Worm (Caenorhabditis elegans) whole organism, L1 larva: Measurements from ENCODE around the gene acd-3.

Source experiments
- C16A3.4 ChIP-seq: fragments of 150-350 bp; optimal IDR thresholded peaks from 2 replicates; lab custom pipeline; 2014; ENCODE audit warnings: missing biosample characterization, missing genetic modification characterization
- F16B12.6 ChIP-seq: fragments of 150-350 bp; optimal IDR thresholded peaks from 2 replicates; lab custom pipeline; 2014; ENCODE audit warnings: missing biosample characterization, missing genetic modification characterization
- alr-1 ChIP-seq: fragments of 200-800 bp; sonication (Bioruptor generic); optimal IDR thresholded peaks from 2 replicates; lab custom pipeline; 2018; ENCODE audit warnings: borderline replicate concordance, mild to moderate bottlenecking, missing genetic modification characterization, missing compliant biosample characterization
- ama-1 ChIP-seq: fragments of 150-350 bp; optimal IDR thresholded peaks from 2 replicates; lab custom pipeline; 2014
- ceh-63 ChIP-seq: fragments of 200-800 bp; sonication (Bioruptor generic); optimal IDR thresholded peaks from 2 replicates; lab custom pipeline; 2018; ENCODE audit warnings: mild to moderate bottlenecking, missing genetic modification characterization, missing compliant biosample characterization
- ceh-8 ChIP-seq: fragments of 200-800 bp; sonication (Bioruptor generic); optimal IDR thresholded peaks from 2 replicates; lab custom pipeline; 2018; ENCODE audit warnings: mild to moderate bottlenecking, missing genetic modification characterization, moderate library complexity, missing compliant biosample characterization
- ceh-88 ChIP-seq: fragments of 200-800 bp; sonication (Bioruptor generic); IDR thresholded peaks from 2 replicates; pipeline ENCODE4 v1.3.6; 2022; ENCODE audit warnings: missing genetic modification characterization, missing compliant biosample characterization
- ces-1 ChIP-seq: fragments of 150-350 bp; optimal IDR thresholded peaks from 2 replicates; lab custom pipeline; 2014; ENCODE audit warnings: missing biosample characterization, missing genetic modification reagents, missing genetic modification characterization
- dpl-1 ChIP-seq, 3 experiments: fragments of 150-350 bp in 2 of 3; sonication (generic microtip) in 1 of 3; optimal IDR thresholded peaks; 2 replicates each; lab custom pipeline; 2014 to 2017; ENCODE audit warnings: missing biosample characterization in 3 of 3, missing genetic modification characterization in 3 of 3, missing genetic modification reagents in 3 of 3
- dsc-1 ChIP-seq: sonication (generic microtip); optimal IDR thresholded peaks from 2 replicates; lab custom pipeline; 2016; ENCODE audit warnings: mild to moderate bottlenecking, missing genetic modification characterization, missing compliant biosample characterization
- egl-27 ChIP-seq, 2 experiments: fragments of 150-350 bp in 1 of 2; sonication (generic microtip); optimal IDR thresholded peaks; 3 replicates each; lab custom pipeline; 2017 to 2018; ENCODE audit warnings: missing biosample characterization in 2 of 2, missing genetic modification characterization in 2 of 2, missing genetic modification reagents in 2 of 2
- elt-2 ChIP-seq: sonication (generic microtip); optimal IDR thresholded peaks from 2 replicates; lab custom pipeline; 2016; ENCODE audit warnings: missing genetic modification characterization, mild to moderate bottlenecking, inconsistent platforms, missing compliant biosample characterization, missing genetic modification reagents
- ets-5 ChIP-seq: fragments of 200-800 bp; sonication (Bioruptor generic); IDR thresholded peaks from 2 replicates; pipeline ENCODE4 v1.3.6; 2022; ENCODE audit warnings: missing genetic modification characterization, missing compliant biosample characterization
- fkh-10 ChIP-seq: sonication (generic microtip); optimal IDR thresholded peaks from 2 replicates; lab custom pipeline; 2017; ENCODE audit warnings: missing biosample characterization, missing genetic modification reagents, missing genetic modification characterization
- fkh-8 ChIP-seq: sonication (generic microtip); optimal IDR thresholded peaks from 2 replicates; lab custom pipeline; 2016; ENCODE audit warnings: mild to moderate bottlenecking, missing genetic modification characterization, missing compliant biosample characterization
- hlh-17 ChIP-seq: fragments of 200-800 bp; sonication (Bioruptor generic); optimal IDR thresholded peaks from 2 replicates; lab custom pipeline; 2018; ENCODE audit warnings: missing genetic modification characterization, mild to moderate bottlenecking, missing compliant biosample characterization, moderate library complexity, borderline replicate concordance
- irx-1 ChIP-seq: sonication (generic microtip); optimal IDR thresholded peaks from 2 replicates; lab custom pipeline; 2016; ENCODE audit warnings: missing genetic modification characterization, missing compliant biosample characterization
- jun-1 ChIP-seq: fragments of 150-350 bp; optimal IDR thresholded peaks from 2 replicates; lab custom pipeline; 2014; ENCODE audit warnings: missing biosample characterization, missing genetic modification reagents, missing genetic modification characterization
- lin-14 ChIP-seq: fragments of 200-800 bp; sonication (Bioruptor generic); optimal IDR thresholded peaks from 2 replicates; lab custom pipeline; 2018; ENCODE audit warnings: mild to moderate bottlenecking, missing genetic modification characterization, moderate library complexity, missing compliant biosample characterization
- lin-15B ChIP-seq: fragments of 150-350 bp; sonication (generic microtip); optimal IDR thresholded peaks from 3 replicates; lab custom pipeline; 2014; ENCODE audit warnings: missing biosample characterization, missing genetic modification characterization
- lir-3 ChIP-seq: sonication (generic microtip); optimal IDR thresholded peaks from 2 replicates; lab custom pipeline; 2016; ENCODE audit warnings: mild to moderate bottlenecking, missing genetic modification characterization, moderate library complexity, missing compliant biosample characterization; ENCODE audit not compliant: poor library complexity
- lsy-2 ChIP-seq, 2 experiments: fragments of 150-350 bp; optimal IDR thresholded peaks; 2 replicates each; lab custom pipeline; 2014; ENCODE audit warnings: missing biosample characterization in 2 of 2, missing genetic modification characterization in 2 of 2
- mab-9 ChIP-seq: fragments of 200-800 bp; sonication (Bioruptor generic); IDR thresholded peaks from 2 replicates; pipeline ENCODE4 v1.3.6; 2022; ENCODE audit warnings: missing genetic modification reagents, missing genetic modification characterization, missing compliant biosample characterization
- mdl-1 ChIP-seq, 2 experiments: fragments of 150-350 bp; optimal IDR thresholded peaks; 2 replicates each; lab custom pipeline; 2014 to 2017; ENCODE audit warnings: missing biosample characterization in 2 of 2, missing genetic modification characterization in 2 of 2, inconsistent platforms in 1 of 2
- mef-2 ChIP-seq: fragments of 150-350 bp; optimal IDR thresholded peaks from 2 replicates; lab custom pipeline; 2014; ENCODE audit warnings: missing biosample characterization, missing genetic modification characterization
- nhr-11 ChIP-seq: fragments of 150-350 bp; optimal IDR thresholded peaks from 2 replicates; lab custom pipeline; 2014; ENCODE audit warnings: missing biosample characterization, missing genetic modification characterization
- nhr-19 ChIP-seq: fragments of 200-800 bp; sonication (Bioruptor generic); conservative IDR thresholded peaks from 2 replicates; pipeline ENCODE4 v1.3.6; 2022; ENCODE audit warnings: missing genetic modification characterization, missing compliant biosample characterization
- nhr-20 ChIP-seq: sonication (generic microtip); optimal IDR thresholded peaks from 2 replicates; lab custom pipeline; 2016; ENCODE audit warnings: mild to moderate bottlenecking, missing genetic modification characterization, missing compliant biosample characterization
- nhr-47 ChIP-seq: sonication (generic microtip); optimal IDR thresholded peaks from 2 replicates; lab custom pipeline; 2016; ENCODE audit warnings: mild to moderate bottlenecking, missing genetic modification characterization, moderate library complexity, missing compliant biosample characterization
- nhr-71 ChIP-seq: sonication (generic microtip); optimal IDR thresholded peaks from 2 replicates; lab custom pipeline; 2016; ENCODE audit warnings: mild to moderate bottlenecking, missing genetic modification characterization, moderate library complexity, missing compliant biosample characterization
- nhr-76 ChIP-seq: sonication (generic microtip); optimal IDR thresholded peaks from 2 replicates; lab custom pipeline; 2017; ENCODE audit warnings: missing biosample characterization, missing genetic modification characterization
- nhr-77 ChIP-seq: fragments of 150-350 bp; optimal IDR thresholded peaks from 2 replicates; lab custom pipeline; 2014; ENCODE audit warnings: missing biosample characterization, missing genetic modification characterization
- nhr-90 ChIP-seq: sonication (generic microtip); optimal IDR thresholded peaks from 2 replicates; lab custom pipeline; 2016; ENCODE audit warnings: mild to moderate bottlenecking, missing genetic modification characterization, missing compliant biosample characterization; ENCODE audit not compliant: poor library complexity
- pag-3 ChIP-seq: sonication (generic microtip); optimal IDR thresholded peaks from 2 replicates; lab custom pipeline; 2017; ENCODE audit warnings: missing genetic modification characterization, mild to moderate bottlenecking, missing compliant biosample characterization, antibody characterized with exemption, borderline replicate concordance; ENCODE audit not compliant: insufficient read depth
- pqm-1 ChIP-seq: sonication (generic microtip); optimal IDR thresholded peaks from 3 replicates; lab custom pipeline; 2017; ENCODE audit warnings: missing biosample characterization, missing genetic modification characterization
- rnt-1 ChIP-seq: sonication (generic microtip); optimal IDR thresholded peaks from 2 replicates; lab custom pipeline; 2016; ENCODE audit warnings: mild to moderate bottlenecking, missing genetic modification characterization, moderate library complexity, missing compliant biosample characterization
- skn-1 ChIP-seq: fragments of 150-350 bp; optimal IDR thresholded peaks from 2 replicates; lab custom pipeline; 2014; ENCODE audit warnings: missing biosample characterization, missing genetic modification characterization
- swsn-7 ChIP-seq: sonication (generic microtip); optimal IDR thresholded peaks from 2 replicates; lab custom pipeline; 2016; ENCODE audit warnings: missing genetic modification characterization, missing compliant biosample characterization
- tlp-1 ChIP-seq: fragments of 150-350 bp; optimal IDR thresholded peaks from 2 replicates; lab custom pipeline; 2014; ENCODE audit warnings: missing biosample characterization, missing genetic modification characterization
- unc-62 ChIP-seq: fragments of 150-350 bp; optimal IDR thresholded peaks from 2 replicates; lab custom pipeline; 2014; ENCODE audit warnings: missing biosample characterization, missing genetic modification reagents, missing genetic modification characterization
- unc-86 ChIP-seq: sonication (generic microtip); optimal IDR thresholded peaks from 2 replicates; lab custom pipeline; 2016; ENCODE audit warnings: missing genetic modification characterization, missing compliant biosample characterization
- vab-15 ChIP-seq: sonication (generic microtip); optimal IDR thresholded peaks from 2 replicates; lab custom pipeline; 2017; ENCODE audit warnings: missing genotype, mild to moderate bottlenecking, missing genetic modification characterization, missing compliant biosample characterization
- zag-1 ChIP-seq: fragments of 150-350 bp; optimal IDR thresholded peaks from 2 replicates; lab custom pipeline; 2014; ENCODE audit warnings: missing biosample characterization, missing genetic modification characterization
- ztf-11 ChIP-seq, 2 experiments: sonication (generic microtip); optimal IDR thresholded peaks; 2 replicates each; lab custom pipeline; 2016 to 2017; ENCODE audit warnings: missing genetic modification characterization in 2 of 2, missing biosample characterization in 1 of 2, missing compliant biosample characterization in 1 of 2
- ztf-4 ChIP-seq: fragments of 150-350 bp; optimal IDR thresholded peaks from 2 replicates; lab custom pipeline; 2014; ENCODE audit warnings: missing biosample characterization, missing genetic modification characterization

acd-3 gene

DNA sequence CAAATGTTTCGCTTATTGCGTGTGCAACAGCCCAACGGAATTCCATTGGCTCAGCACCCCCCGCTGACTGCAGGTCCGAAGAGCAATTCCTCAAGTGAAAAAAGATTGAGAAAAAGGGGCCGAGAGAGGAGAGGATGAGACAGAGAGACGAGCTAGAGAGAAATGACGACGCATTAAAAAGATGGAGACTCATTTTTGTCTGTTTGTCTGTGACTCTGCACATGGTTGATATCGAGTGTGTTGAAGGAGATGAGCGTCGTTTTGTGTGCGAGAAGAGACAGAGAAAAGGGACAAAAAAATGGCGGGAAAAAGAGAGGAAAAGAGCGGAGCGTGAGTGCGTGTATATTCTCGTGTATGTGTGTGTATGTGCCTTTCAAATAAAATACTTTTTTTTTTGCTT, 8.0 kb upstream of the acd-3 start (continued):
- peak; percentile 40; the same call in 1 of the 2 replicates for TF ChIP-seq mab-9 (GFP tag; lab: Robert Waterston, UW)
- peak; percentile 96 for TF ChIP-seq nhr-71 (tag; lab: Kevin White, UChicago)
- TF ChIP-seq elt-2 = peak; percentile 43
- peak; percentile 99 for TF ChIP-seq lin-14 (GFP tag; lab: Kevin White, UChicago)
- peak; percentile 57 for TF ChIP-seq nhr-90
- TF ChIP-seq ets-5 (GFP tag; lab: Robert Waterston, UW) = no peak
- peak in 1 of 2 experiments; percentile 14 for TF ChIP-seq ztf-11 (tag; optimal IDR thresholded peaks at IDR 0.05; lab: Kevin White, UChicago)
- no peak for TF ChIP-seq tlp-1 (tag; lab: Kevin White, UChicago)
- peak; percentile 90 for TF ChIP-seq swsn-7 (tag; lab: Kevin White, UChicago)
- TF ChIP-seq lir-3 (tag; lab: Kevin White, UChicago) = peak; percentile 80
- TF ChIP-seq nhr-76 (tag; lab: Kevin White, UChicago) = no peak
- peak; percentile 6 for TF ChIP-seq ama-1
- TF ChIP-seq dpl-1 (GFP tag; optimal IDR thresholded peaks at IDR 0.05; lab: Kevin White, UChicago) = peak; percentile 74 to 86 (median 75)
- TF ChIP-seq ceh-63 (GFP tag; lab: Kevin White, UChicago) = no peak
- TF ChIP-seq nhr-77 (tag; lab: Kevin White, UChicago) = peak; percentile 94
- peak; percentile 87 for TF ChIP-seq fkh-8 (tag; lab: Kevin White, UChicago)
- TF ChIP-seq F16B12.6 (tag; lab: Kevin White, UChicago) = peak; percentile 44
- peak; percentile 87 for TF ChIP-seq skn-1 (tag; lab: Kevin White, UChicago)
- TF ChIP-seq pag-3 (tag; lab: Kevin White, UChicago) = peak; percentile 15
- peak; percentile 66 for TF ChIP-seq mef-2 (tag; lab: Kevin White, UChicago)
- TF ChIP-seq zag-1 = peak; percentile 87
- TF ChIP-seq C16A3.4 (tag; lab: Kevin White, UChicago) = peak; percentile 86
- TF ChIP-seq unc-62 (GFP tag; lab: Kevin White, UChicago) = no peak
- TF ChIP-seq ztf-4 (tag; lab: Kevin White, UChicago) = peak; percentile 78
- TF ChIP-seq unc-86 (tag; lab: Kevin White, UChicago) = peak; percentile 91
- peak; percentile 44 to 92 for TF ChIP-seq mdl-1 (tag; optimal IDR thresholded peaks at IDR 0.05; lab: Kevin White, UChicago)
- TF ChIP-seq egl-27 (tag; optimal IDR thresholded peaks at IDR 0.05; lab: Kevin White, UChicago) = peak; percentile 53 to 56
- peak; percentile 91 for TF ChIP-seq nhr-20 (tag; lab: Kevin White, UChicago)
- peak; percentile 80 for TF ChIP-seq rnt-1 (tag; lab: Kevin White, UChicago)
- TF ChIP-seq vab-15 (tag; lab: Kevin White, UChicago) = no peak
- no peak for TF ChIP-seq pqm-1 (tag; lab: Kevin White, UChicago)
- TF ChIP-seq irx-1 (tag; lab: Kevin White, UChicago) = peak; percentile 83
- TF ChIP-seq nhr-19 (GFP tag; lab: Robert Waterston, UW) = peak; percentile 78
- peak; percentile 63 to 92 for TF ChIP-seq lsy-2 (tag; optimal IDR thresholded peaks at IDR 0.05; lab: Kevin White, UChicago)
- TF ChIP-seq nhr-11 = peak; percentile 54

DNA sequence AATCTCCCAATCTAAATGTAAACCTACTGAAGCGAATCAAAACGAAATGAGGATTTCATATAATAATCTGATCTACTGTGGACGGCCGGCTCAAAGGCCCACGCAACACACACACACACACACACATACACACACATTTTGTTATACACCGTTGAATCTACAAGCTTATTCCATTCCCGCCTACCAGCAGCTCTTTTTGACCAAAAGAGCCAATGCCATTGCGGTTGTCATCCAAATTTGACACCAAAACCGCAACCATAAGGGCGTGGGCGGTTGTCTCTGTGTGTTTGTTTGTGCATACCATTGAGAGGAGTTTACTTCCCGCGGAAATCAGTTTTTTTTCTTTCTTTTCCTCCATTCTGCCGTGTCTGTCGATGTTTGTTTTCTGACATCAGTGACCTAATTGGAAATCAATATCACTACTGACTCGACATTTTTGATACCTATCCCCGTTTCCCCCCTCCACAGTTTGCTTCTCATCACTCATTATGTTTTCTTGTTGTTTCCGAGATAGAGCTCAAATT, 6.2 kb upstream of the acd-3 start:
- TF ChIP-seq F16B12.6 (tag; lab: Kevin White, UChicago) = no peak
- TF ChIP-seq mef-2 (tag; lab: Kevin White, UChicago) = no peak
- no peak for TF ChIP-seq unc-62 (GFP tag; lab: Kevin White, UChicago)
- no peak for TF ChIP-seq alr-1 (tag; lab: Kevin White, UChicago)
- no peak for TF ChIP-seq dsc-1
- no peak for TF ChIP-seq ceh-8 (GFP tag; lab: Kevin White, UChicago)
- no peak for TF ChIP-seq ceh-88 (GFP tag; lab: Robert Waterston, UW)
- TF ChIP-seq fkh-10 = no peak
- TF ChIP-seq unc-86 (tag; lab: Kevin White, UChicago) = no peak
- TF ChIP-seq nhr-47 (tag; lab: Kevin White, UChicago) = no peak
- TF ChIP-seq ces-1 (GFP tag; lab: Kevin White, UChicago) = no peak
- TF ChIP-seq hlh-17 (GFP tag; lab: Kevin White, UChicago) = no peak
- TF ChIP-seq lin-15B (tag; lab: Kevin White, UChicago) = no peak
- no peak for TF ChIP-seq dpl-1 (GFP tag; optimal IDR thresholded peaks at IDR 0.05; lab: Kevin White, UChicago)
- TF ChIP-seq jun-1 (tag; lab: Kevin White, UChicago) = no peak
- no peak for TF ChIP-seq vab-15 (tag; lab: Kevin White, UChicago)
- no peak for TF ChIP-seq nhr-19 (GFP tag; lab: Robert Waterston, UW)
- no peak for TF ChIP-seq nhr-11
- no peak for TF ChIP-seq ceh-63 (GFP tag; lab: Kevin White, UChicago)
- no peak for TF ChIP-seq nhr-20 (tag; lab: Kevin White, UChicago)
